Worm (Caenorhabditis elegans) whole organism, young adult: ENCODE measurements around the gene F56C9.6.
A peak's percentile ranks its signal among the peaks of the same experiment; 100 is the strongest.

Experiments used
- B0019.2 ChIP-seq: fragments of 200-800 bp; sonication (Bioruptor generic); conservative IDR thresholded peaks from 2 replicates; pipeline ENCODE4 v1.3.6; 2022; ENCODE audit warnings: missing genetic modification reagents, missing genetic modification characterization, missing compliant biosample characterization
- B0035.1 ChIP-seq: sonication (generic microtip); optimal IDR thresholded peaks from 2 replicates; lab custom pipeline; 2016; ENCODE audit warnings: missing genetic modification characterization, mild to moderate bottlenecking, missing compliant biosample characterization, missing genotype, missing genetic modification reagents
- B0336.3 ChIP-seq: fragments of 200-800 bp; sonication (Bioruptor generic); IDR thresholded peaks from 2 replicates; pipeline ENCODE4 v1.3.6; 2022; ENCODE audit warnings: missing genetic modification characterization, missing compliant biosample characterization
- F10E7.11 ChIP-seq: sonication (generic microtip); optimal IDR thresholded peaks from 2 replicates; lab custom pipeline; 2017; ENCODE audit warnings: mild to moderate bottlenecking, missing genetic modification characterization, moderate library complexity, missing compliant biosample characterization
- F23B12.7 ChIP-seq: sonication (generic microtip); optimal IDR thresholded peaks from 2 replicates; lab custom pipeline; 2017; ENCODE audit warnings: missing genetic modification characterization, mild to moderate bottlenecking, missing compliant biosample characterization, antibody characterized with exemption, moderate library complexity; ENCODE audit not compliant: insufficient read depth
- F33H1.4 ChIP-seq: fragments of 200-800 bp; sonication (Bioruptor generic); IDR thresholded peaks from 2 replicates; pipeline ENCODE4 v1.3.6; 2022; ENCODE audit warnings: missing genetic modification reagents, missing genetic modification characterization, missing compliant biosample characterization
- F57C9.4 ChIP-seq: sonication (generic microtip); optimal IDR thresholded peaks from 2 replicates; lab custom pipeline; 2017; ENCODE audit warnings: mild to moderate bottlenecking, missing genetic modification characterization, missing compliant biosample characterization
- T26A5.8 ChIP-seq: sonication (generic microtip); optimal IDR thresholded peaks from 2 replicates; lab custom pipeline; 2016; ENCODE audit warnings: missing genetic modification characterization, missing compliant biosample characterization
- Y67H2A.10 ChIP-seq: fragments of 200-800 bp; sonication (Bioruptor generic); conservative IDR thresholded peaks from 2 replicates; pipeline ENCODE4 v1.3.6; 2022; ENCODE audit warnings: missing genetic modification reagents, missing genetic modification characterization, missing compliant biosample characterization
- Y79H2A.3 ChIP-seq: fragments of 200-800 bp; sonication (Bioruptor generic); conservative IDR thresholded peaks from 2 replicates; pipeline ENCODE4 v1.3.6; 2022; ENCODE audit warnings: missing genetic modification reagents, missing genetic modification characterization, missing compliant biosample characterization
- ZK185.1 ChIP-seq: sonication (generic microtip); optimal IDR thresholded peaks from 2 replicates; lab custom pipeline; 2016; ENCODE audit warnings: mild to moderate bottlenecking, missing genetic modification characterization, missing compliant biosample characterization; ENCODE audit not compliant: poor library complexity, severe bottlenecking
- ama-1 ChIP-seq, 3 experiments: fragments of 150-350 bp in 1 of 3; sonication (generic microtip) in 2 of 3; optimal IDR thresholded peaks; 2 replicates each; lab custom pipeline; 2014 to 2018; ENCODE audit warnings: missing biosample characterization in 2 of 3, missing genetic modification characterization in 2 of 3, missing genetic modification reagents in 2 of 3
- attf-3 ChIP-seq: fragments of 200-800 bp; sonication (Bioruptor generic); conservative IDR thresholded peaks from 2 replicates; pipeline ENCODE4 v1.3.6; 2022; ENCODE audit warnings: missing genetic modification reagents, missing genetic modification characterization, missing compliant biosample characterization
- bed-2 ChIP-seq: fragments of 200-800 bp; sonication (Bioruptor generic); IDR thresholded peaks from 2 replicates; pipeline ENCODE4 v1.3.6; 2022; ENCODE audit warnings: missing genetic modification reagents, missing genetic modification characterization, missing compliant biosample characterization
- cebp-1 ChIP-seq, 2 experiments: fragments of 200-800 bp in 1 of 2; sonication (Bioruptor generic) in 1 of 2; sonication (generic microtip) in 1 of 2; IDR thresholded peaks in 1 of 2; optimal IDR thresholded peaks in 1 of 2; 2 replicates each; pipeline versions ENCODE4 v1.3.6 to Lab custom; 2017 to 2022; ENCODE audit warnings: missing compliant biosample characterization in 2 of 2, missing genetic modification characterization in 2 of 2, mild to moderate bottlenecking in 1 of 2, missing genetic modification reagents in 1 of 2, moderate library complexity in 1 of 2
- ceh-27 ChIP-seq: fragments of 200-800 bp; sonication (Bioruptor generic); optimal IDR thresholded peaks from 2 replicates; lab custom pipeline; 2018; ENCODE audit warnings: mild to moderate bottlenecking, missing genetic modification characterization, moderate library complexity, missing compliant biosample characterization
- ceh-40 ChIP-seq: fragments of 200-800 bp; sonication (Bioruptor generic); IDR thresholded peaks from 2 replicates; pipeline ENCODE4 v1.3.6; 2022; ENCODE audit warnings: missing genetic modification characterization, missing compliant biosample characterization
- ceh-79 ChIP-seq: sonication (generic microtip); optimal IDR thresholded peaks from 2 replicates; lab custom pipeline; 2017; ENCODE audit warnings: mild to moderate bottlenecking, missing genetic modification characterization, missing compliant biosample characterization
- ceh-91 ChIP-seq: fragments of 200-800 bp; sonication (Bioruptor generic); IDR thresholded peaks from 2 replicates; pipeline ENCODE4 v1.3.6; 2022; ENCODE audit warnings: missing genetic modification reagents, missing genetic modification characterization, missing compliant biosample characterization
- die-1 ChIP-seq: sonication (generic microtip); optimal IDR thresholded peaks from 2 replicates; lab custom pipeline; 2016; ENCODE audit warnings: missing genotype, mild to moderate bottlenecking, missing genetic modification characterization, missing compliant biosample characterization
- dox-1 ChIP-seq: fragments of 200-800 bp; sonication (Bioruptor generic); IDR thresholded peaks from 2 replicates; pipeline ENCODE4 v1.3.6; 2022; ENCODE audit warnings: missing genetic modification reagents, missing genetic modification characterization, missing compliant biosample characterization
- egl-44 ChIP-seq: fragments of 200-800 bp; sonication (Bioruptor generic); IDR thresholded peaks from 2 replicates; pipeline ENCODE4 v1.3.6; 2022; ENCODE audit warnings: missing genetic modification reagents, missing genetic modification characterization, missing compliant biosample characterization
- egrh-3 ChIP-seq: fragments of 200-800 bp; sonication (Bioruptor generic); IDR thresholded peaks from 2 replicates; pipeline ENCODE4 v1.3.6; 2022; ENCODE audit warnings: missing genetic modification reagents, missing genetic modification characterization, missing compliant biosample characterization
- ekl-4 ChIP-seq: fragments of 200-800 bp; sonication (Bioruptor generic); IDR thresholded peaks from 2 replicates; pipeline ENCODE4 v1.3.6; 2022; ENCODE audit warnings: missing genetic modification reagents, missing genetic modification characterization, missing compliant biosample characterization
- ets-4 ChIP-seq: fragments of 200-800 bp; sonication (Bioruptor generic); optimal IDR thresholded peaks from 2 replicates; lab custom pipeline; 2018; ENCODE audit warnings: mild to moderate bottlenecking, missing genetic modification characterization, missing compliant biosample characterization
- fkh-3 ChIP-seq: sonication (generic microtip); optimal IDR thresholded peaks from 2 replicates; lab custom pipeline; 2016; ENCODE audit warnings: mild to moderate bottlenecking, missing genetic modification characterization, missing compliant biosample characterization
- hrde-1 ChIP-seq: sonication (generic microtip); optimal IDR thresholded peaks from 2 replicates; lab custom pipeline; 2016; ENCODE audit warnings: missing genetic modification characterization, mild to moderate bottlenecking, missing compliant biosample characterization, moderate library complexity, missing genotype, missing genetic modification reagents, borderline replicate concordance
- hsf-1 ChIP-seq: fragments of 200-800 bp; sonication (Bioruptor generic); IDR thresholded peaks from 2 replicates; pipeline ENCODE4 v1.3.6; 2022; ENCODE audit warnings: missing genetic modification reagents, missing genetic modification characterization, missing compliant biosample characterization
- lag-1 ChIP-seq: fragments of 200-800 bp; sonication (Bioruptor generic); IDR thresholded peaks from 2 replicates; pipeline ENCODE4 v1.3.6; 2022; ENCODE audit warnings: missing genetic modification reagents, missing genetic modification characterization, missing compliant biosample characterization
- let-526 ChIP-seq: fragments of 200-800 bp; sonication (Bioruptor generic); IDR thresholded peaks from 2 replicates; pipeline ENCODE4 v1.3.6; 2022; ENCODE audit warnings: missing genetic modification reagents, missing genetic modification characterization, missing compliant biosample characterization
- lin-26 ChIP-seq: fragments of 200-800 bp; sonication (Bioruptor generic); IDR thresholded peaks from 2 replicates; pipeline ENCODE4 v1.3.6; 2022; ENCODE audit warnings: missing genetic modification reagents, missing genetic modification characterization, missing compliant biosample characterization
- lin-54 ChIP-seq: fragments of 200-800 bp; sonication (Bioruptor generic); optimal IDR thresholded peaks from 2 replicates; lab custom pipeline; 2018; ENCODE audit warnings: mild to moderate bottlenecking, missing genetic modification characterization, missing compliant biosample characterization
- lsl-1 ChIP-seq: fragments of 200-800 bp; sonication (Bioruptor generic); optimal IDR thresholded peaks from 2 replicates; lab custom pipeline; 2018; ENCODE audit warnings: mild to moderate bottlenecking, missing genetic modification characterization, moderate library complexity, missing compliant biosample characterization
- lsy-27 ChIP-seq: sonication (generic microtip); optimal IDR thresholded peaks from 2 replicates; lab custom pipeline; 2017; ENCODE audit warnings: missing genetic modification characterization, mild to moderate bottlenecking, missing compliant biosample characterization, antibody characterized with exemption, missing genotype, borderline replicate concordance; ENCODE audit not compliant: insufficient read depth
- madf-3 ChIP-seq: fragments of 200-800 bp; sonication (Bioruptor generic); IDR thresholded peaks from 2 replicates; pipeline ENCODE4 v1.3.6; 2022; ENCODE audit warnings: missing genetic modification reagents, missing genetic modification characterization, missing compliant biosample characterization
- madf-8 ChIP-seq: fragments of 200-800 bp; sonication (Bioruptor generic); conservative IDR thresholded peaks from 2 replicates; pipeline ENCODE4 v1.3.6; 2022; ENCODE audit warnings: missing genetic modification reagents, missing genetic modification characterization, missing compliant biosample characterization
- nhr-90 ChIP-seq: sonication (generic microtip); optimal IDR thresholded peaks from 2 replicates; lab custom pipeline; 2016; ENCODE audit warnings: missing genotype, mild to moderate bottlenecking, missing genetic modification characterization, missing compliant biosample characterization
- pbrm-1 ChIP-seq: fragments of 200-800 bp; sonication (Bioruptor generic); IDR thresholded peaks from 2 replicates; pipeline ENCODE4 v1.3.6; 2022; ENCODE audit warnings: missing genetic modification reagents, missing genetic modification characterization, missing compliant biosample characterization
- rpc-1 ChIP-seq, 2 experiments: fragments of 150-350 bp in 1 of 2; sonication (generic microtip) in 1 of 2; optimal IDR thresholded peaks; 2 replicates each; lab custom pipeline; 2014 to 2018; ENCODE audit warnings: missing biosample characterization in 1 of 2, missing genetic modification characterization in 1 of 2, missing genetic modification reagents in 1 of 2, missing genotype in 1 of 2
- snpc-1.1 ChIP-seq: sonication (generic microtip); optimal IDR thresholded peaks from 2 replicates; lab custom pipeline; 2017; ENCODE audit warnings: missing genetic modification characterization, mild to moderate bottlenecking, missing compliant biosample characterization, antibody characterized with exemption, moderate library complexity, missing genotype, missing genetic modification reagents; ENCODE audit not compliant: insufficient read depth
- snpc-4 ChIP-seq, 5 experiments: fragments of 150-350 bp in 1 of 5; sonication (generic microtip) in 4 of 5; optimal IDR thresholded peaks; 2 replicates each; lab custom pipeline; 2014 to 2018; ENCODE audit warnings: missing genetic modification characterization in 5 of 5, missing biosample characterization in 3 of 5, antibody characterized with exemption in 2 of 5, mild to moderate bottlenecking in 2 of 5, missing compliant biosample characterization in 2 of 5, missing genotype in 2 of 5, moderate library complexity in 2 of 5, missing genetic modification reagents in 1 of 5
- tbx-9 ChIP-seq: sonication (generic microtip); optimal IDR thresholded peaks from 2 replicates; lab custom pipeline; 2016; ENCODE audit warnings: borderline replicate concordance, missing genetic modification characterization, inconsistent platforms, missing compliant biosample characterization
- zfh-2 ChIP-seq: fragments of 200-800 bp; sonication (Bioruptor generic); conservative IDR thresholded peaks from 2 replicates; pipeline ENCODE4 v1.3.6; 2022; ENCODE audit warnings: missing genetic modification reagents, missing genetic modification characterization, missing compliant biosample characterization

F56C9.6 gene

DNA sequence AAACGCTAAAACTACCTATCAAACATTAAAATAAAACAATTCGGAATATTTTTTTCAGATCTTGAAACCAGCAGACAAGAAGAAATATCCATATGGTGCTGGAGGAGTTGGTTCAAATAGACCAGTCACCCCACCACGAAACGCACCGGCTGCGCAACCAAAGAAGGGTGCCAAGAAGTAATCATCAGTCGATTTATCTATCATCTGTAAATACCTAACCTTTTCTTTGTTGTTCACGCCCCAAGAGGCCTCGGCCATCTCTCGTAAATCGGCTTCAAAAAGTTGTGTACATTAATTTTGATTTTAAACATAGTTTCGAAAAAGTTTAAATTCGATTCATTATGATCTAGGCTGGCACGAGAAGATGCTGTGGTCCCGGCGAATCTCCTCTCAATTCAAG, 27.4 kb upstream of the F56C9.6 start:
- TF ChIP-seq madf-3 (GFP tag; lab: Robert Waterston, UW) = 0 out of 2 replicates have a peak, but pooled peaks have one; percentile 22
- TF ChIP-seq zfh-2 = no peak
- TF ChIP-seq rpc-1 (optimal IDR thresholded peaks at IDR 0.05; lab: Kevin White, UChicago) = no peak
- no peak for TF ChIP-seq rpc-1 (tag; optimal IDR thresholded peaks at IDR 0.05; lab: Kevin White, UChicago)
- TF ChIP-seq ekl-4 (GFP tag; lab: Robert Waterston, UW) = no peak
- TF ChIP-seq F23B12.7 = no peak
- TF ChIP-seq pbrm-1 (GFP tag; lab: Robert Waterston, UW) = 0 out of 2 replicates have a peak, but pooled peaks have one; percentile 4

DNA sequence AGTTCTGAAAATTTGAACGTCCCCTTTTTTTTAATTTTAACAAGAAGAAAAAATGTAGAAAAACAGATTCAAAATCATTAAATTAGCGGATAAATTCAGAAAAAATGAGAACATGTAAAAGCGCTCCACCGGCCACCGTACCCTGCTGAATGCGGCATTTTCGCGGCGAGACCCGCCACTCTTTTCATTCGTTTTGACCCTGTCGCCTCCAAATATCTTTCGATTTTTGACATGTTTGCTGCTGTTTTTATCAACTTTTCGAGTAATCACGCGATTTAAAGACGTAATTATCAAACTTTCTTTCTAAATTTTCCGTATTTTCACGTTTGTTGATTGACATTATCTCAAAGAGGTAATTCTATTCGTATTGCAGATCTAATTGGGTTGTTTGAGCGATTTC, 25.6 kb upstream of the F56C9.6 start, which contains the start of gene gsp-2:
Gene gsp-2 (plus strand): TSS at position 374 of the 400 bp plus-strand sequence.
- TF ChIP-seq lsl-1 (GFP tag; lab: Kevin White, UChicago) (peak; percentile 87), egl-44 (GFP tag; lab: Robert Waterston, UW) (no peak), ama-1 (optimal IDR thresholded peaks at IDR 0.05; lab: Kevin White, UChicago) (no peak), ama-1 (GFP tag; optimal IDR thresholded peaks at IDR 0.05; lab: Kevin White, UChicago) (no peak), attf-3 (GFP tag; lab: Robert Waterston, UW) (peak; percentile 40; the same call in 1 of the 2 replicates), bed-2 (GFP tag; lab: Robert Waterston, UW) (no peak), lin-54 (GFP tag; lab: Kevin White, UChicago) (peak; percentile 61), hsf-1 (GFP tag; lab: Robert Waterston, UW) (no peak), madf-8 (0 out of 2 replicates have a peak, but pooled peaks have one; percentile 22), Y67H2A.10 (GFP tag; lab: Robert Waterston, UW) (peak; percentile 34; the same call in 1 of the 2 replicates), ZK185.1 (tag; lab: Kevin White, UChicago) (no peak), nhr-90 (tag; lab: Kevin White, UChicago) (peak; percentile 25), tbx-9 (tag; lab: Kevin White, UChicago) (no peak), lag-1 (GFP tag; lab: Robert Waterston, UW) (no peak), F57C9.4 (no peak), T26A5.8 (tag; lab: Kevin White, UChicago) (no peak), lsy-27 (peak; percentile 26), B0019.2 (GFP tag; lab: Robert Waterston, UW) (no peak), B0336.3 (peak; percentile 28; the same call in 1 of the 2 replicates), ceh-91 (GFP tag; lab: Robert Waterston, UW) (peak; percentile 36; the same call in 1 of the 2 replicates), die-1 (tag; lab: Kevin White, UChicago) (no peak), snpc-4 (GFP tag; optimal IDR thresholded peaks at IDR 0.05; lab: Kevin White, UChicago) (no peak), snpc-4 (tag; optimal IDR thresholded peaks at IDR 0.05; lab: Kevin White, UChicago) (peak in 3 of 4 experiments; percentile 10 to 45 (median 35)), F10E7.11 (tag; lab: Kevin White, UChicago) (no peak), ceh-79 (tag; lab: Kevin White, UChicago) (no peak), cebp-1 (GFP tag; IDR thresholded peaks at IDR 0.05; lab: Robert Waterston, UW) (no peak), cebp-1 (tag; optimal IDR thresholded peaks at IDR 0.05; lab: Kevin White, UChicago) (peak; percentile 69), egrh-3 (peak; percentile 60; the same call in 1 of the 2 replicates), madf-3 (GFP tag; lab: Robert Waterston, UW) (0 out of 2 replicates have a peak, but pooled peaks have one; percentile 34), B0035.1 (tag; lab: Kevin White, UChicago) (no peak), ceh-40 (GFP tag; lab: Robert Waterston, UW) (no peak), ets-4 (GFP tag; lab: Kevin White, UChicago) (no peak), ceh-27 (GFP tag; lab: Kevin White, UChicago) (peak; percentile 69), lin-26 (GFP tag; lab: Robert Waterston, UW) (0 out of 2 replicates have a peak, but pooled peaks have one; percentile 34), snpc-1.1 (tag; lab: Kevin White, UChicago) (peak; percentile 27), fkh-3 (tag; lab: Kevin White, UChicago) (no peak), let-526 (no peak), hrde-1 (tag; lab: Kevin White, UChicago) (no peak), dox-1 (GFP tag; lab: Robert Waterston, UW) (peak; percentile 87), Y79H2A.3 (GFP tag; lab: Robert Waterston, UW) (no peak), F33H1.4 (GFP tag; lab: Robert Waterston, UW) (peak; percentile 90)
